Fruit fly (Drosophila melanogaster) whole organism, embryonic: ENCODE results near the gene Gr61a.

Source experiments
- CG11456 ChIP-seq: fragments of 200-800 bp; sonication (Bioruptor generic); IDR thresholded peaks from 3 replicates; pipeline ENCODE4 v1.3.6; 2022; ENCODE audit warnings: missing biosample characterization, missing genetic modification characterization
- CG1602 ChIP-seq: fragments of 200-800 bp; sonication (Bioruptor generic); optimal IDR thresholded peaks from 3 replicates; lab custom pipeline; 2016; ENCODE audit warnings: missing biosample characterization, missing genetic modification characterization
- CG1603 ChIP-seq: fragments of 200-800 bp; sonication (Bioruptor generic); optimal IDR thresholded peaks from 2 replicates; lab custom pipeline; 2019; ENCODE audit warnings: missing biosample characterization, mild to moderate bottlenecking, missing genetic modification characterization, moderate library complexity
- CG17385 ChIP-seq: fragments of 200-800 bp; sonication (Bioruptor generic); optimal IDR thresholded peaks from 3 replicates; lab custom pipeline; 2018; ENCODE audit warnings: missing biosample characterization, mild to moderate bottlenecking, missing genetic modification characterization
- CG17568 ChIP-seq: fragments of 200-800 bp; sonication (Bioruptor generic); optimal IDR thresholded peaks from 2 replicates; lab custom pipeline; 2018; ENCODE audit warnings: missing biosample characterization, mild to moderate bottlenecking, missing genetic modification characterization, moderate library complexity
- CG17829 ChIP-seq: fragments of 200-800 bp; optimal IDR thresholded peaks from 2 replicates; lab custom pipeline; 2019; ENCODE audit warnings: missing biosample characterization, mild to moderate bottlenecking, missing genetic modification characterization, moderate library complexity
- CG18476 ChIP-seq: fragments of 200-800 bp; sonication (Bioruptor generic); optimal IDR thresholded peaks from 2 replicates; lab custom pipeline; 2016; ENCODE audit warnings: missing biosample characterization, mild to moderate bottlenecking, missing genetic modification characterization
- CG18619 ChIP-seq: fragments of 200-800 bp; sonication (Bioruptor generic); optimal IDR thresholded peaks from 3 replicates; lab custom pipeline; 2017; ENCODE audit warnings: missing biosample characterization, mild to moderate bottlenecking, missing genetic modification characterization
- CG2875 ChIP-seq: fragments of 200-800 bp; sonication (Bioruptor generic); optimal IDR thresholded peaks from 2 replicates; lab custom pipeline; 2017; ENCODE audit warnings: missing biosample characterization, mild to moderate bottlenecking, missing genetic modification characterization, missing genetic modification reagents
- CG30020 ChIP-seq: fragments of 200-800 bp; optimal IDR thresholded peaks from 2 replicates; lab custom pipeline; 2019; ENCODE audit warnings: missing biosample characterization, mild to moderate bottlenecking, missing genetic modification characterization, moderate library complexity
- CG30431 ChIP-seq: fragments of 200-800 bp; sonication (Bioruptor generic); optimal IDR thresholded peaks from 2 replicates; lab custom pipeline; 2017; ENCODE audit warnings: missing biosample characterization, missing genetic modification characterization
- CG34224 ChIP-seq: fragments of 200-800 bp; sonication (Bioruptor generic); IDR thresholded peaks from 3 replicates; pipeline ENCODE4 v1.3.6; 2022; ENCODE audit warnings: missing biosample characterization, missing genetic modification characterization; ENCODE audit not compliant: partially characterized antibody
- CG43689 ChIP-seq: fragments of 200-800 bp; sonication (Bioruptor generic); IDR thresholded peaks from 2 replicates; pipeline ENCODE4 v1.3.6; 2022; ENCODE audit warnings: missing biosample characterization, missing genetic modification characterization
- CG4404 ChIP-seq: fragments of 200-800 bp; sonication (Bioruptor generic); IDR thresholded peaks from 2 replicates; pipeline ENCODE4 v1.3.6; 2022; ENCODE audit warnings: missing biosample characterization, missing genetic modification characterization
- CG4730 ChIP-seq: fragments of 200-800 bp; sonication (Bioruptor generic); IDR thresholded peaks from 2 replicates; pipeline ENCODE4 v1.3.6; 2022; ENCODE audit warnings: missing biosample characterization, missing genetic modification characterization
- CG4820 ChIP-seq: fragments of 200-800 bp; sonication (Bioruptor generic); optimal IDR thresholded peaks from 3 replicates; lab custom pipeline; 2016; ENCODE audit warnings: missing biosample characterization, missing genetic modification characterization
- CG5245 ChIP-seq: fragments of 200-800 bp; sonication (Bioruptor generic); optimal IDR thresholded peaks from 3 replicates; lab custom pipeline; 2016; ENCODE audit warnings: missing biosample characterization, missing genetic modification characterization
- CG5953 ChIP-seq: fragments of 200-800 bp; sonication (Bioruptor generic); IDR thresholded peaks from 2 replicates; pipeline ENCODE4 v1.3.6; 2022; ENCODE audit warnings: missing biosample characterization, missing genetic modification characterization
- CG6654 ChIP-seq: fragments of 200-800 bp; sonication (Bioruptor generic); optimal IDR thresholded peaks from 2 replicates; lab custom pipeline; 2017; ENCODE audit warnings: missing biosample characterization, mild to moderate bottlenecking, missing genetic modification characterization
- CG7745 ChIP-seq: fragments of 200-800 bp; sonication (Bioruptor generic); optimal IDR thresholded peaks from 2 replicates; lab custom pipeline; 2018; ENCODE audit warnings: missing biosample characterization, mild to moderate bottlenecking, missing genetic modification characterization, moderate library complexity
- E2f2 ChIP-seq: fragments of 200-800 bp; sonication (Bioruptor generic); IDR thresholded peaks from 2 replicates; pipeline ENCODE4 v1.3.6; 2022; ENCODE audit warnings: missing biosample characterization, missing genetic modification characterization
- Fer2 ChIP-seq: fragments of 200-800 bp; sonication (Bioruptor generic); optimal IDR thresholded peaks from 2 replicates; lab custom pipeline; 2018; ENCODE audit warnings: missing biosample characterization, mild to moderate bottlenecking, missing genetic modification characterization, moderate library complexity
- H2.0 ChIP-seq: fragments of 200-800 bp; sonication (Bioruptor generic); IDR thresholded peaks from 2 replicates; pipeline ENCODE4 v1.3.6; 2022; ENCODE audit warnings: missing biosample characterization, missing genetic modification characterization
- HHEX ChIP-seq: fragments of 200-800 bp; sonication (Bioruptor generic); optimal IDR thresholded peaks from 3 replicates; lab custom pipeline; 2017; ENCODE audit warnings: missing biosample characterization, mild to moderate bottlenecking, missing genetic modification characterization, missing genetic modification reagents
- HLH3B ChIP-seq: fragments of 200-800 bp; sonication (Bioruptor generic); IDR thresholded peaks from 2 replicates; pipeline ENCODE4 v1.3.6; 2022; ENCODE audit warnings: missing biosample characterization, missing genetic modification characterization
- Hand ChIP-seq: fragments of 200-800 bp; sonication (Bioruptor generic); optimal IDR thresholded peaks from 2 replicates; lab custom pipeline; 2017; ENCODE audit warnings: mild to moderate bottlenecking, missing biosample characterization, missing genetic modification reagents, missing genetic modification characterization
- Hey ChIP-seq: fragments of 200-800 bp; sonication (Bioruptor generic); optimal IDR thresholded peaks from 3 replicates; lab custom pipeline; 2018; ENCODE audit warnings: missing biosample characterization, mild to moderate bottlenecking, missing genetic modification characterization
- Lpt ChIP-seq: fragments of >200 bp; optimal IDR thresholded peaks from 2 replicates; lab custom pipeline; 2018; ENCODE audit warnings: missing biosample characterization, missing genetic modification characterization
- NC2α ChIP-seq: fragments of 200-800 bp; sonication (Bioruptor generic); optimal IDR thresholded peaks from 2 replicates; lab custom pipeline; 2016; ENCODE audit warnings: missing biosample characterization, missing genetic modification characterization
- NfI ChIP-seq: fragments of 200-800 bp; sonication (Bioruptor generic); optimal IDR thresholded peaks from 3 replicates; lab custom pipeline; 2018; ENCODE audit warnings: missing biosample characterization, mild to moderate bottlenecking, missing genetic modification characterization, moderate library complexity
- Opbp ChIP-seq: fragments of 200-800 bp; sonication (Bioruptor generic); IDR thresholded peaks from 3 replicates; pipeline ENCODE4 v1.3.6; 2022; ENCODE audit warnings: missing biosample characterization, missing genetic modification characterization; ENCODE audit not compliant: partially characterized antibody
- Pdp1 ChIP-seq, 2 experiments: fragments of 200-800 bp; sonication (Bioruptor generic); optimal IDR thresholded peaks; 3 replicates each; lab custom pipeline; 2016; ENCODE audit warnings: missing biosample characterization in 2 of 2, missing genetic modification characterization in 2 of 2, mild to moderate bottlenecking in 1 of 2, moderate library complexity in 1 of 2
- Rx ChIP-seq: fragments of 200-800 bp; sonication (Bioruptor generic); IDR thresholded peaks from 2 replicates; pipeline ENCODE4 v1.3.6; 2022; ENCODE audit warnings: missing biosample characterization, missing genetic modification characterization
- Six4 ChIP-seq: fragments of 200-800 bp; sonication (Bioruptor generic); optimal IDR thresholded peaks from 2 replicates; lab custom pipeline; 2016; ENCODE audit warnings: missing biosample characterization, missing genetic modification characterization
- Vsx1 ChIP-seq: fragments of 200-800 bp; sonication (Bioruptor generic); optimal IDR thresholded peaks from 2 replicates; lab custom pipeline; 2017; ENCODE audit warnings: missing biosample characterization, mild to moderate bottlenecking, missing genetic modification characterization, missing genetic modification reagents
- al ChIP-seq: fragments of 200-800 bp; sonication (Bioruptor generic); IDR thresholded peaks from 2 replicates; pipeline ENCODE4 v1.3.6; 2022; ENCODE audit warnings: missing biosample characterization, missing genetic modification characterization
- ara ChIP-seq: fragments of 200-800 bp; sonication (Bioruptor generic); IDR thresholded peaks from 2 replicates; pipeline ENCODE4 v1.3.6; 2022; ENCODE audit warnings: missing biosample characterization, missing genetic modification characterization
- br ChIP-seq: fragments of >200 bp; optimal IDR thresholded peaks from 2 replicates; lab custom pipeline; 2017
- eyg ChIP-seq: fragments of 200-800 bp; sonication (Bioruptor generic); optimal IDR thresholded peaks from 3 replicates; lab custom pipeline; 2016; ENCODE audit warnings: missing biosample characterization, missing genetic modification characterization
- gce ChIP-seq: fragments of 200-800 bp; sonication (Bioruptor generic); IDR thresholded peaks from 3 replicates; pipeline ENCODE4 v1.3.6; 2022; ENCODE audit warnings: missing biosample characterization, missing genetic modification characterization
- grau ChIP-seq: fragments of 200-800 bp; optimal IDR thresholded peaks from 3 replicates; lab custom pipeline; 2019; ENCODE audit warnings: missing biosample characterization, mild to moderate bottlenecking, missing genetic modification characterization, moderate library complexity
- grn ChIP-seq: fragments of 200-800 bp; sonication (Bioruptor generic); optimal IDR thresholded peaks from 3 replicates; lab custom pipeline; 2017; ENCODE audit warnings: missing biosample characterization, missing genetic modification characterization
- hb ChIP-seq: fragments of 200-800 bp; sonication (Bioruptor generic); IDR thresholded peaks from 3 replicates; pipeline ENCODE4 v1.3.6; 2022; ENCODE audit warnings: missing biosample characterization, missing genetic modification characterization; ENCODE audit not compliant: partially characterized antibody
- jigr1 ChIP-seq: fragments of 200-800 bp; sonication (Bioruptor generic); IDR thresholded peaks from 3 replicates; pipeline ENCODE4 v1.3.6; 2022; ENCODE audit warnings: missing biosample characterization, missing genetic modification characterization
- odd ChIP-seq: fragments of 200-800 bp; sonication (Bioruptor generic); optimal IDR thresholded peaks from 2 replicates; lab custom pipeline; 2017; ENCODE audit warnings: missing biosample characterization, mild to moderate bottlenecking, missing genetic modification characterization
- sc ChIP-seq, 3 experiments: fragments of >200 bp in 2 of 3; fragments of 200-800 bp in 1 of 3; sonication (Bioruptor generic) in 1 of 3; optimal IDR thresholded peaks; 2 replicates in 2 of 3; 3 replicates in 1 of 3; lab custom pipeline; 2017; ENCODE audit warnings: mild to moderate bottlenecking in 1 of 3, missing biosample characterization in 1 of 3, missing genetic modification characterization in 1 of 3, missing genetic modification reagents in 1 of 3
- sob ChIP-seq: fragments of 200-800 bp; sonication (Bioruptor generic); IDR thresholded peaks from 2 replicates; pipeline ENCODE4 v1.3.6; 2022; ENCODE audit warnings: missing biosample characterization, missing genetic modification characterization
- tap ChIP-seq: fragments of 200-800 bp; optimal IDR thresholded peaks from 3 replicates; lab custom pipeline; 2019; ENCODE audit warnings: missing biosample characterization, mild to moderate bottlenecking, missing genetic modification characterization, moderate library complexity
- tgo ChIP-seq: fragments of 200-800 bp; sonication (Bioruptor generic); IDR thresholded peaks from 3 replicates; pipeline ENCODE4 v1.3.6; 2022; ENCODE audit warnings: missing biosample characterization, missing genetic modification characterization
- tio ChIP-seq: fragments of 200-800 bp; sonication (Bioruptor generic); optimal IDR thresholded peaks from 2 replicates; lab custom pipeline; 2017; ENCODE audit warnings: missing biosample characterization, missing genetic modification characterization, inconsistent platforms
- trh ChIP-seq: fragments of 200-800 bp; sonication (Bioruptor generic); optimal IDR thresholded peaks from 2 replicates; lab custom pipeline; 2016; ENCODE audit warnings: missing biosample characterization, missing genetic modification characterization

Gr61a gene

DNA sequence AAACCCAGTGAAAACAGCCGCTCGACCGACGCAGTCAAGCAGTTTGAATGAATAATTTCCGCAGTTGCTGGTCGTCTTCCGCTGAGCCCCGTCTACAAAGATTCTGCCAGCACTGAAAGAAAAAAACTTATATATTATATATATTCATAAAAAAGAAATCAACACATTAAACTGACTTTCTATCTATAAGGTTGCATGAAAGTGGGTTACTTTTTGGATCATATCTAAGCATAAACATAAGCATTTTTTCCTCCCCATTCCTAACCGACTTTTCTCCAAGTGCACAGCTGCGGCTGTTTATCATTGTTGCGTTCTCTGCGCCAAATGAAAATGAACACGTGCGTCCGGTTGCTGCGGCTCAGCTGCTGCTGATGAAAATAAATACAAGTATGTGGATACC, 20.9 kb upstream of the Gr61a start (continued):
- peak; percentile 81 for TF ChIP-seq HLH3B (GFP tag; lab: Robert Waterston, UW)
- peak; percentile 13 for TF ChIP-seq Vsx1
- no peak for TF ChIP-seq trh (GFP tag; lab: Kevin White, UChicago)
- TF ChIP-seq CG6654 (GFP tag; lab: Kevin White, UChicago), result peak; percentile 18
- no peak for TF ChIP-seq Opbp (GFP tag; lab: Robert Waterston, UW)
- peak; percentile 41 for TF ChIP-seq CG5245 (GFP tag; lab: Kevin White, UChicago)
- TF ChIP-seq CG30431, result peak; percentile 57
- TF ChIP-seq grau, result peak; percentile 66
- no peak for TF ChIP-seq br (lab: Kevin White, UChicago)
- peak; percentile 64 for TF ChIP-seq HHEX
- peak; percentile 31; the same call in 1 of the 2 replicates for TF ChIP-seq CG43689
- peak; percentile 28; the same call in 1 of the 2 replicates for TF ChIP-seq CG4404 (GFP tag; lab: Robert Waterston, UW)
- TF ChIP-seq tio, result peak; percentile 53
- TF ChIP-seq al (GFP tag; lab: Robert Waterston, UW), result peak; percentile 38
- TF ChIP-seq Six4, result peak; percentile 57
- TF ChIP-seq CG17829, result peak; percentile 69
- TF ChIP-seq tgo (GFP tag; lab: Robert Waterston, UW), result peak; percentile 87
- TF ChIP-seq E2f2, result peak; percentile 38; the same call in 1 of the 2 replicates
- peak; percentile 36 for TF ChIP-seq CG17568 (GFP tag; lab: Kevin White, UChicago)
- TF ChIP-seq NC2α (GFP tag; lab: Kevin White, UChicago), result no peak
- peak; percentile 11 for TF ChIP-seq CG18476
- no peak for TF ChIP-seq Hand (GFP tag; lab: Kevin White, UChicago)
- no peak for TF ChIP-seq eyg
- peak; percentile 63 for TF ChIP-seq CG4730 (GFP tag; lab: Robert Waterston, UW)
- TF ChIP-seq Lpt, result no peak
- TF ChIP-seq CG5953 (GFP tag; lab: Robert Waterston, UW), result peak; percentile 74
- TF ChIP-seq CG4820 (GFP tag; lab: Kevin White, UChicago), result peak; percentile 64
- TF ChIP-seq jigr1 (GFP tag; lab: Robert Waterston, UW), result peak; percentile 33; the same call in 1 of the 3 replicates
- TF ChIP-seq hb (GFP tag; lab: Robert Waterston, UW), result no peak
- TF ChIP-seq CG30020, result no peak
- TF ChIP-seq Hey (tag; lab: Kevin White, UChicago), result no peak
- peak; percentile 63 for TF ChIP-seq Rx (GFP tag; lab: Robert Waterston, UW)
- no peak for TF ChIP-seq CG7745 (tag; lab: Kevin White, UChicago)
- TF ChIP-seq tap (tag; lab: Kevin White, UChicago), result peak; percentile 61
- TF ChIP-seq ara (GFP tag; lab: Robert Waterston, UW), result peak; percentile 81
- TF ChIP-seq CG17385 (GFP tag; lab: Kevin White, UChicago), result peak; percentile 69
- peak; percentile 59; the same call in 2 of the 3 replicates for TF ChIP-seq CG11456
- peak; percentile 74; the same call in 1 of the 2 replicates for TF ChIP-seq sob
- TF ChIP-seq grn, result no peak
- TF ChIP-seq H2.0, result peak; percentile 71; the same call in 1 of the 2 replicates
- TF ChIP-seq sc (optimal IDR thresholded peaks at IDR 0.05; lab: Kevin White, UChicago), result no peak
- TF ChIP-seq sc (GFP tag; optimal IDR thresholded peaks at IDR 0.05; lab: Kevin White, UChicago), result peak; percentile 56
- TF ChIP-seq CG1602 (GFP tag; lab: Kevin White, UChicago), result peak; percentile 51
- TF ChIP-seq gce (GFP tag; lab: Robert Waterston, UW), result peak; percentile 73
- TF ChIP-seq CG1603 (tag; lab: Kevin White, UChicago), result peak; percentile 54
- TF ChIP-seq CG18619 (GFP tag; lab: Kevin White, UChicago), result peak; percentile 48
- peak; percentile 50 for TF ChIP-seq NfI (GFP tag; lab: Kevin White, UChicago)
- TF ChIP-seq CG2875 (GFP tag; lab: Kevin White, UChicago), result peak; percentile 75
- no peak for TF ChIP-seq Fer2
- peak; percentile 53 for TF ChIP-seq odd
- peak in 1 of 2 experiments; percentile 10 for TF ChIP-seq Pdp1 (GFP tag; optimal IDR thresholded peaks at IDR 0.05; lab: Kevin White, UChicago)
- TF ChIP-seq CG34224, result no peak
